Fruit fly (Drosophila melanogaster) whole organism: ENCODE measurements around the gene Vps26.

Source experiments
- Dll ChIP-seq: fragments of >200 bp; optimal IDR thresholded peaks from 2 replicates; lab custom pipeline; 2017
- pan ChIP-seq: fragments of >200 bp; optimal IDR thresholded peaks from 2 replicates; lab custom pipeline; 2017
- usp ChIP-seq: fragments of >200 bp; optimal IDR thresholded peaks from 2 replicates; lab custom pipeline; 2017; ENCODE audit warnings: missing biosample characterization, missing genetic modification characterization, mixed read lengths

dm6 chrX:1903968-1904367, 30.3 kb downstream of the Vps26 start:
- TF ChIP-seq Dll (lab: Kevin White, UChicago) (no peak), pan (lab: Kevin White, UChicago) (no peak), usp (GFP tag; lab: Kevin White, UChicago) (no peak)
